Fruit fly (Drosophila melanogaster) whole organism, pupa: Measurements from ENCODE around the gene Sfp23F.

Experiments used
- CG13204 ChIP-seq: fragments of 200-800 bp; sonication (Bioruptor generic); optimal IDR thresholded peaks from 2 replicates; lab custom pipeline; 2018; ENCODE audit warnings: missing biosample characterization, mild to moderate bottlenecking, missing genetic modification characterization, moderate library complexity
- CG14655 ChIP-seq: fragments of 200-800 bp; sonication (Bioruptor generic); optimal IDR thresholded peaks from 3 replicates; lab custom pipeline; 2017; ENCODE audit warnings: mild to moderate bottlenecking, missing biosample characterization, missing genetic modification reagents, missing genetic modification characterization
- CG15710 ChIP-seq: fragments of 200-800 bp; sonication (Bioruptor generic); optimal IDR thresholded peaks from 2 replicates; lab custom pipeline; 2018; ENCODE audit warnings: missing biosample characterization, mild to moderate bottlenecking, missing genetic modification characterization, moderate library complexity
- CG4496 ChIP-seq: fragments of 200-800 bp; sonication (Bioruptor generic); IDR thresholded peaks from 3 replicates; pipeline ENCODE4 v1.3.6; 2022; ENCODE audit warnings: missing biosample characterization, missing genetic modification characterization
- CG9948 ChIP-seq: fragments of 200-800 bp; sonication (Bioruptor generic); optimal IDR thresholded peaks from 2 replicates; lab custom pipeline; 2018; ENCODE audit warnings: missing biosample characterization, mild to moderate bottlenecking, missing genetic modification characterization, moderate library complexity
- D1 ChIP-seq: fragments of 200-800 bp; sonication (Bioruptor generic); optimal IDR thresholded peaks from 2 replicates; lab custom pipeline; 2018; ENCODE audit warnings: missing biosample characterization, mild to moderate bottlenecking, missing genetic modification characterization, moderate library complexity
- Pif1A ChIP-seq: fragments of 200-800 bp; sonication (Bioruptor generic); optimal IDR thresholded peaks from 3 replicates; lab custom pipeline; 2016; ENCODE audit warnings: missing biosample characterization, missing genetic modification characterization
- Pif1B ChIP-seq: fragments of 200-800 bp; sonication (Bioruptor generic); optimal IDR thresholded peaks from 3 replicates; lab custom pipeline; 2016; ENCODE audit warnings: missing biosample characterization, missing genetic modification characterization
- rn ChIP-seq: fragments of 200-800 bp; sonication (Bioruptor generic); IDR thresholded peaks from 2 replicates; pipeline ENCODE4 v1.3.6; 2022; ENCODE audit warnings: missing biosample characterization, missing genetic modification characterization

- TF ChIP-seq D1 (tag; lab: Kevin White, UChicago) (no peak), CG15710 (tag; lab: Kevin White, UChicago) (peak; percentile 2), Pif1B (GFP tag; lab: Kevin White, UChicago) (no peak), Pif1A (GFP tag; lab: Kevin White, UChicago) (peak; percentile 39), CG13204 (GFP tag; lab: Kevin White, UChicago) (no peak), CG4496 (GFP tag; lab: Robert Waterston, UW) (peak; percentile 47; the same call in 1 of the 3 replicates), CG14655 (GFP tag; lab: Kevin White, UChicago) (peak; percentile 29), CG9948 (no peak), rn (GFP tag; lab: Robert Waterston, UW) (no peak)
Measured at dm6 chr2L:3372483-3372929, 15.0 kb downstream of the Sfp23F start.
